Worm (Caenorhabditis elegans): ENCODE measurements around the gene mrps-18.C.

Gene mrps-18.C

DNA sequence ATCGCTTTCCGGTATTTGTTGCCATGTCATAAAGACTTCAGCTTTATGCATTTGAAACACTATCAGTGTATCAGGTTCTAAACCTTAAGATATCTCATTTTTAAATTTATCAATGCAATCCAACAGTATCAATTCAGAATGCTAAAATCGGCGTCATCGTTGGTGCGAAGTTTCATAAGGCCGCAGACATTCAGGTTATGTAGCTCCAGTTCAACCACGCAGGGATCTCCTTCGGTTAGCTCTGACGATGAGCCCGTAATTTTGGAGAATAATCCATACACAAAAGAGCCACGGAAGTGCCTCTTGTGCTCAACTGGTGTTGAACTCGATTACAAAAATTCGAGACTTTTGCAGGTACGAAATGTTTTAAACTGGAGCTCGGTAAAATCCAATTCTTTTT, at the start of gene mrps-18.C:
TSS of gene mrps-18.C (plus strand) at position 138 of the 400 bp plus-strand sequence.
- TF ChIP-seq nhr-237 (tag; optimal IDR thresholded peaks at IDR 0.05) (no peak), egl-5 (tag; optimal IDR thresholded peaks at IDR 0.05) (no peak), sea-2 (GFP tag; optimal IDR thresholded peaks at IDR 0.05) (no peak), nhr-23 (tag; optimal IDR thresholded peaks at IDR 0.05) (no peak), nhr-28 (tag; optimal IDR thresholded peaks at IDR 0.05) (no peak), unc-62 (GFP tag; optimal IDR thresholded peaks at IDR 0.05) (no peak), nhr-25 (tag; optimal IDR thresholded peaks at IDR 0.05) (no peak), mml-1 (tag; optimal IDR thresholded peaks at IDR 0.05) (no peak), ztf-4 (tag; optimal IDR thresholded peaks at IDR 0.05) (no peak), lin-39 (tag; optimal IDR thresholded peaks at IDR 0.05) (no peak), ceh-28 (tag; optimal IDR thresholded peaks at IDR 0.05) (no peak), unc-39 (tag; optimal IDR thresholded peaks at IDR 0.05) (no peak), eor-1 (tag; optimal IDR thresholded peaks at IDR 0.05) (no peak), ceh-82 (tag; optimal IDR thresholded peaks at IDR 0.05) (no peak), aly-2 (tag; optimal IDR thresholded peaks at IDR 0.05) (no peak), ztf-11 (tag; optimal IDR thresholded peaks at IDR 0.05) (no peak), ceh-9 (tag; optimal IDR thresholded peaks at IDR 0.05) (no peak), ceh-16 (tag; optimal IDR thresholded peaks at IDR 0.05) (no peak), nhr-77 (tag; optimal IDR thresholded peaks at IDR 0.05) (no peak), fos-1 (tag; optimal IDR thresholded peaks at IDR 0.05) (no peak)

DNA sequence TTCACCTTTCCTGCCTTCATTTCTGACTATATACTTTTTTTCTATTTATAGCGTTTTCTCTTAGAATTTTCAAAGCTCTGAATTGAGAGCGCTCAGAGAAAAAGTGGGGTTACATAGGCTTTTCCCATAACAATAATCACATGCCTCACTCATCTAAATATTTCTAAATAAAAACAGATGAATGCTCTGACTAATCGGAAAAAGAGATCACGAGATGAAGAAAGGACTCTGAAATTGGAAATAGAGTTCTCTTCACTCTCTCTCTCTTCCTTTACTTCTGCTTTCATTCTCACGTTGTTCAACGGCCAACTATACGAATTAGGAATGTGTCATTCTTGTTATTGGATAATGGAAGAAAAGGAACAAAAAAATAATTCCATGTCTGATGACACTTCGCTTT, 46.9 kb upstream of the mrps-18.C start:
- TF ChIP-seq unc-39 (tag; optimal IDR thresholded peaks at IDR 0.05) (no peak), nhr-12 (tag; optimal IDR thresholded peaks at IDR 0.05) (no peak), fos-1 (tag; optimal IDR thresholded peaks at IDR 0.05) (no peak), nhr-76 (tag; optimal IDR thresholded peaks at IDR 0.05) (no peak), lsy-12 (tag; optimal IDR thresholded peaks at IDR 0.05) (no peak), nhr-11 (tag; optimal IDR thresholded peaks at IDR 0.05) (peak; percentile 63)

DNA sequence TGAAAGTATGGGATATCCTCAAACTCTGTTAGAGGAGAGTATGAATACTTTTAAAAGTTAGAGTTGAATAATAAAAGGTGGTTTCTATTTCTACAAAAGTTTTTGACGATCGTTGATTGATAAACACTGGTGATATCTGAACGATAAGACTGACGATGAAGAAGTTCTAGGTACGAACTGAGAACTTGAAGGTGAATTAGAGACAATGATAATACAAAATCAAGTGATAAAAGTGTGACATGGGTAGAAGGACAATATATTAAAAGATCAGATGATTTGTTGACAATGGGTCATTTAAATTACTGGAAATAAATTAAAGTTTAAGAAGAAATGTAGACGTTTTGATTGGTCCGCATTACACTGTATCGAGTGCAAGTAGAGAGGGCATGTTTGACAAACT, 40.6 kb upstream of the mrps-18.C start, which contains the start of gene C18H9.5:
TSS of gene C18H9.5 (minus strand) at position 179 of the 400 bp plus-strand sequence.
- TF ChIP-seq pha-4 (tag; optimal IDR thresholded peaks at IDR 0.05) (no peak), ztf-11 (tag; optimal IDR thresholded peaks at IDR 0.05) (no peak), egl-5 (tag; optimal IDR thresholded peaks at IDR 0.05) (no peak), nhr-11 (tag; optimal IDR thresholded peaks at IDR 0.05) (no peak), elt-1 (tag; optimal IDR thresholded peaks at IDR 0.05) (no peak), ztf-4 (tag; optimal IDR thresholded peaks at IDR 0.05) (no peak), nhr-23 (tag; optimal IDR thresholded peaks at IDR 0.05) (no peak), R02D3.7 (tag; optimal IDR thresholded peaks at IDR 0.05) (no peak), hmg-11 (tag; optimal IDR thresholded peaks at IDR 0.05) (no peak), eor-1 (tag; optimal IDR thresholded peaks at IDR 0.05) (no peak), pqm-1 (tag; optimal IDR thresholded peaks at IDR 0.05) (no peak), nhr-28 (tag; optimal IDR thresholded peaks at IDR 0.05) (no peak), ceh-9 (tag; optimal IDR thresholded peaks at IDR 0.05) (no peak), lin-39 (tag; optimal IDR thresholded peaks at IDR 0.05) (no peak), nhr-25 (tag; optimal IDR thresholded peaks at IDR 0.05) (no peak), zag-1 (tag; optimal IDR thresholded peaks at IDR 0.05) (no peak), ceh-28 (tag; optimal IDR thresholded peaks at IDR 0.05) (no peak), unc-39 (tag; optimal IDR thresholded peaks at IDR 0.05) (no peak), nhr-67 (tag; optimal IDR thresholded peaks at IDR 0.05) (no peak), unc-62 (GFP tag; optimal IDR thresholded peaks at IDR 0.05) (no peak)

DNA sequence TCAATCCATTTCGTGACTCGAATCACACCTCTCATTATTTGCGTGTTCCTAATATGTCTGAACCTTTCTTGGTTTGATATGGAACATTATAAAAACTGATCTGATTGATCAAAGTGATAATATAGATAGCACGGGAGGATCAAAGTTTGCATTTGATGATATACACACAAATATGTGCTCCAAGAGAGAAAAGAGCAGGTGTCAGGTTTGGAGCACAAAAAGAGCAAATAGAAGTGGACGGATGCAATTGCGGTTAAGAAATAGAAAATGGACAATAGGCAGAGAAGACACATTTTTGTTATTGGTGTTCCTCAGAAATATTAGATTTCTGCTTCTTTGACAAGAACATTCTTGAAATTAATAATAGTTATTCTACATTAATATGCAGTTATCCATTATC, 37.2 kb upstream of the mrps-18.C start, which contains the start of gene C18H9.1:
TSS of gene C18H9.1 (plus strand) at position 301 of the 400 bp plus-strand sequence.
- TF ChIP-seq nhr-76 (tag; optimal IDR thresholded peaks at IDR 0.05), result no peak
- TF ChIP-seq nhr-23 (tag; optimal IDR thresholded peaks at IDR 0.05), result no peak
- TF ChIP-seq ceh-28 (tag; optimal IDR thresholded peaks at IDR 0.05), result no peak
- no peak for TF ChIP-seq mml-1 (tag; optimal IDR thresholded peaks at IDR 0.05)
- no peak for TF ChIP-seq nhr-67 (tag; optimal IDR thresholded peaks at IDR 0.05)
- no peak for TF ChIP-seq lsy-12 (tag; optimal IDR thresholded peaks at IDR 0.05)

DNA sequence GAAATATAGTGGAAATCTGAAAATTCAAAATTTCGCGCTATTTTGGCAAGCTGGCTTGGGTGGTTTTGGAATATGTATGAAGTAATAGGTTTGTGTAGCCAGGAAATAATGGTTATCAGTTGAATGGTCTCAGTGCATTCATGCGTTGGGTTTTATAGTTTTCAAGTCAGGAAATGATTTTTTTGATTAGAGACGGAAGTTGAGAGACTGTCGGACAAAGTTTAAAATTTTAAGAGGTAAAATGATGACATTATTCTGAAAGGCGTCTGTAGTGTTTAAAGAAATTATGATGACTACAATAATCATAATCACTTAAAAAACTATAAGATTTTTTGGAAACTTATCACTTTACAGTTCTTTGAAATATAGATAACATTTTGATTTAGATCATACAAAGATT, 34.5 kb upstream of the mrps-18.C start, which contains the start of gene C18H9.6:
TSS of gene C18H9.6 (minus strand) at position 129 of the 400 bp plus-strand sequence.
- no peak for TF ChIP-seq tbx-2 (tag; optimal IDR thresholded peaks at IDR 0.05)
- TF ChIP-seq ceh-82 (tag; optimal IDR thresholded peaks at IDR 0.05), result no peak
- no peak for TF ChIP-seq ztf-11 (tag; optimal IDR thresholded peaks at IDR 0.05)
- no peak for TF ChIP-seq ztf-4 (tag; optimal IDR thresholded peaks at IDR 0.05)
- TF ChIP-seq egl-27 (tag; optimal IDR thresholded peaks at IDR 0.05), result no peak
- no peak for TF ChIP-seq fkh-2 (tag; optimal IDR thresholded peaks at IDR 0.05)
- TF ChIP-seq pqm-1 (tag; optimal IDR thresholded peaks at IDR 0.05), result peak; percentile 85
- TF ChIP-seq fos-1 (tag; optimal IDR thresholded peaks at IDR 0.05), result no peak
- TF ChIP-seq unc-62 (GFP tag; optimal IDR thresholded peaks at IDR 0.05), result no peak
- no peak for TF ChIP-seq elt-3 (tag; optimal IDR thresholded peaks at IDR 0.05)
- TF ChIP-seq nhr-12 (tag; optimal IDR thresholded peaks at IDR 0.05), result no peak
- TF ChIP-seq hmg-11 (tag; optimal IDR thresholded peaks at IDR 0.05), result no peak
- TF ChIP-seq daf-12 (tag; optimal IDR thresholded peaks at IDR 0.05), result no peak
- TF ChIP-seq lin-15B (tag; optimal IDR thresholded peaks at IDR 0.05), result no peak
- TF ChIP-seq nfya-1 (tag; optimal IDR thresholded peaks at IDR 0.05; ENCODE audit: insufficient read depth), result no peak
- TF ChIP-seq nhr-28 (tag; optimal IDR thresholded peaks at IDR 0.05), result no peak
- TF ChIP-seq zag-1 (tag; optimal IDR thresholded peaks at IDR 0.05), result no peak
- no peak for TF ChIP-seq mdl-1 (tag; optimal IDR thresholded peaks at IDR 0.05)
- peak; percentile 93 for TF ChIP-seq elt-2 (tag; optimal IDR thresholded peaks at IDR 0.05)
- TF ChIP-seq nhr-77 (tag; optimal IDR thresholded peaks at IDR 0.05), result no peak
- TF ChIP-seq lsy-12 (tag; optimal IDR thresholded peaks at IDR 0.05), result no peak
- TF ChIP-seq R02D3.7 (tag; optimal IDR thresholded peaks at IDR 0.05), result no peak
- no peak for TF ChIP-seq nhr-43 (tag; optimal IDR thresholded peaks at IDR 0.05; ENCODE audit: poor library complexity, severe bottlenecking)
- TF ChIP-seq mml-1 (tag; optimal IDR thresholded peaks at IDR 0.05), result no peak
- TF ChIP-seq nhr-23 (tag; optimal IDR thresholded peaks at IDR 0.05), result no peak
- no peak for TF ChIP-seq nhr-67 (tag; optimal IDR thresholded peaks at IDR 0.05)
- TF ChIP-seq nhr-76 (tag; optimal IDR thresholded peaks at IDR 0.05), result no peak
- TF ChIP-seq sea-2 (GFP tag; optimal IDR thresholded peaks at IDR 0.05), result no peak

All from whole organism, L3 larva.